Worm (Caenorhabditis elegans) whole organism, L1 larva: ENCODE data around the gene R13D7.2.
"Not testable (repeated sequence)": the region's sequence is repeated elsewhere in the genome, so short reads cannot be mapped to it uniquely, and the experiment has no call there.

ENCODE experiments used
- alr-1 ChIP-seq: fragments of 200-800 bp; sonication (Bioruptor generic); optimal IDR thresholded peaks from 2 replicates; lab custom pipeline; 2018; ENCODE audit warnings: borderline replicate concordance, mild to moderate bottlenecking, missing genetic modification characterization, missing compliant biosample characterization
- aly-2 ChIP-seq: fragments of 150-350 bp; optimal IDR thresholded peaks from 2 replicates; lab custom pipeline; 2014; ENCODE audit warnings: missing biosample characterization, missing genetic modification characterization
- blmp-1 ChIP-seq: fragments of 150-350 bp; optimal IDR thresholded peaks from 2 replicates; lab custom pipeline; 2014; ENCODE audit warnings: missing biosample characterization, missing genetic modification characterization
- jun-1 ChIP-seq: fragments of 150-350 bp; optimal IDR thresholded peaks from 2 replicates; lab custom pipeline; 2014; ENCODE audit warnings: missing biosample characterization, missing genetic modification reagents, missing genetic modification characterization
- lin-13 ChIP-seq: fragments of 150-350 bp; optimal IDR thresholded peaks from 2 replicates; lab custom pipeline; 2014; ENCODE audit warnings: missing biosample characterization, missing genetic modification reagents, missing genetic modification characterization
- lsy-2 ChIP-seq, 2 experiments: fragments of 150-350 bp; optimal IDR thresholded peaks; 2 replicates each; lab custom pipeline; 2014; ENCODE audit warnings: missing biosample characterization in 2 of 2, missing genetic modification characterization in 2 of 2
- nhr-28 ChIP-seq: fragments of 150-350 bp; optimal IDR thresholded peaks from 2 replicates; lab custom pipeline; 2014; ENCODE audit warnings: missing biosample characterization, missing genetic modification characterization
- nhr-71 ChIP-seq: sonication (generic microtip); optimal IDR thresholded peaks from 2 replicates; lab custom pipeline; 2016; ENCODE audit warnings: mild to moderate bottlenecking, missing genetic modification characterization, moderate library complexity, missing compliant biosample characterization
- nhr-76 ChIP-seq: sonication (generic microtip); optimal IDR thresholded peaks from 2 replicates; lab custom pipeline; 2017; ENCODE audit warnings: missing biosample characterization, missing genetic modification characterization
- rnt-1 ChIP-seq: sonication (generic microtip); optimal IDR thresholded peaks from 2 replicates; lab custom pipeline; 2016; ENCODE audit warnings: mild to moderate bottlenecking, missing genetic modification characterization, moderate library complexity, missing compliant biosample characterization
- unc-62 ChIP-seq: fragments of 150-350 bp; optimal IDR thresholded peaks from 2 replicates; lab custom pipeline; 2014; ENCODE audit warnings: missing biosample characterization, missing genetic modification reagents, missing genetic modification characterization
- vab-15 ChIP-seq: sonication (generic microtip); optimal IDR thresholded peaks from 2 replicates; lab custom pipeline; 2017; ENCODE audit warnings: missing genotype, mild to moderate bottlenecking, missing genetic modification characterization, missing compliant biosample characterization
- ztf-4 ChIP-seq: fragments of 150-350 bp; optimal IDR thresholded peaks from 2 replicates; lab custom pipeline; 2014; ENCODE audit warnings: missing biosample characterization, missing genetic modification characterization

ce11 chrV:7443480-7443879 lies 33.8 kb downstream of the R13D7.2 start:
- TF ChIP-seq lsy-2 (tag; optimal IDR thresholded peaks at IDR 0.05; lab: Kevin White, UChicago); nhr-28 (tag; lab: Kevin White, UChicago); rnt-1 (tag; lab: Kevin White, UChicago); vab-15 (tag; lab: Kevin White, UChicago); nhr-76 (tag; lab: Kevin White, UChicago); alr-1 (tag; lab: Kevin White, UChicago); blmp-1 (tag; lab: Kevin White, UChicago); nhr-71 (tag; lab: Kevin White, UChicago); jun-1 (tag; lab: Kevin White, UChicago); ztf-4 (tag; lab: Kevin White, UChicago); aly-2 (tag; lab: Kevin White, UChicago); lin-13 (GFP tag; lab: Kevin White, UChicago); unc-62 (GFP tag; lab: Kevin White, UChicago): not testable (repeated sequence)
